Worm (Caenorhabditis elegans) whole organism, early embryonic: ENCODE data around the gene Y39B6A.69.

Experiments
- ama-1 ChIP-seq: fragments of 150-350 bp; optimal IDR thresholded peaks from 2 replicates; lab custom pipeline; 2014
- tbx-37 ChIP-seq: fragments of 200-800 bp; sonication (Bioruptor generic); conservative IDR thresholded peaks from 2 replicates; pipeline ENCODE4 v1.3.6; 2022; ENCODE audit warnings: missing genetic modification reagents, missing genetic modification characterization, missing compliant biosample characterization

ce11 chrV:19133507-19133906 lies 18.7 kb downstream of the Y39B6A.69 start, which contains the start of gene Y39B6A.10:
- TF ChIP-seq ama-1 (lab: Kevin White, UChicago) (no peak), tbx-37 (no peak)
